Worm (Caenorhabditis elegans): ENCODE results near the gene sup-18.

DNA sequence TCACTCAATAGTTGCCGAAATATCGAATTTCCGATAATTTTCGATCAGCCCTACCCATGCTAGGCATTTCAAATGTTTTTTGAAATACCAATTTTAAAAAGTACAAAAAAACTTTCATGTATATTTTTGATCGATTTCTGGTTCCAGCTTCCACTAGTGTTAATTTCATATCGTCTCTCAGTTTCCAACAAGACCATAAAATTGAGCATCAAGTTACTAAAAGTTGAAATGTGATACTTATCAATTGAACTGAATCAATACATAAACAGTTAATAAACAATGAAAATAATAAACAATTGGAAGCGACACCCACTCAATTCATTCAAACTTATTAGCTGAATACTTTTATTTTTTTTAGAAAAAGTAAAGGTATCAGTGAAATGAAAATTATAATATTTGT lies 12.5 kb downstream of the sup-18 start, which contains the start of gene cup-4:
- no peak for TF ChIP-seq mel-28 (tag; optimal IDR thresholded peaks at IDR 0.05; ENCODE audit: borderline replicate concordance)
- no peak for TF ChIP-seq mcd-1 (GFP tag; IDR thresholded peaks at IDR 0.05)
- TF ChIP-seq sptf-2 (GFP tag; optimal IDR thresholded peaks at IDR 0.05), result no peak
- TF ChIP-seq aptf-2 (GFP tag; conservative IDR thresholded peaks at IDR 0.05), result no peak
- TF ChIP-seq unc-62 (GFP tag; optimal IDR thresholded peaks at IDR 0.05), result no peak
- no peak for TF ChIP-seq K11D2.4 (GFP tag; IDR thresholded peaks at IDR 0.05)
- no peak for TF ChIP-seq die-1 (tag; optimal IDR thresholded peaks at IDR 0.05)
- no peak for TF ChIP-seq ccch-3 (GFP tag; optimal IDR thresholded peaks at IDR 0.05)
- no peak for TF ChIP-seq F57C9.4 (tag; optimal IDR thresholded peaks at IDR 0.05)
- no peak for TF ChIP-seq bed-2 (GFP tag; IDR thresholded peaks at IDR 0.05)
- no peak for TF ChIP-seq F52B5.7 (tag; optimal IDR thresholded peaks at IDR 0.05)
- TF ChIP-seq ets-4 (GFP tag; optimal IDR thresholded peaks at IDR 0.05), result no peak
- TF ChIP-seq Y53F4B.3 (GFP tag; IDR thresholded peaks at IDR 0.05), result no peak

Data from whole organism, young adult.